Worm (Caenorhabditis elegans) whole organism, L2 larva: ENCODE measurements around the gene wrt-7.

Source experiments
- ama-1 ChIP-seq: fragments of 150-350 bp; optimal IDR thresholded peaks from 2 replicates; lab custom pipeline; 2018; ENCODE audit warnings: inconsistent platforms
- egl-27 ChIP-seq: sonication (generic microtip); optimal IDR thresholded peaks from 3 replicates; lab custom pipeline; 2017; ENCODE audit warnings: missing biosample characterization, missing genetic modification reagents, missing genetic modification characterization
- gmeb-1 ChIP-seq: fragments of 150-350 bp; optimal IDR thresholded peaks from 2 replicates; lab custom pipeline; 2014; ENCODE audit warnings: missing biosample characterization, missing genetic modification characterization
- mdl-1 ChIP-seq, 2 experiments: fragments of 150-350 bp in 1 of 2; sonication (generic microtip) in 1 of 2; optimal IDR thresholded peaks; 2 replicates each; lab custom pipeline; 2017; ENCODE audit warnings: missing biosample characterization in 2 of 2, missing genetic modification characterization in 2 of 2
- nhr-11 ChIP-seq: fragments of 150-350 bp; optimal IDR thresholded peaks from 2 replicates; lab custom pipeline; 2014; ENCODE audit warnings: missing biosample characterization, missing genetic modification characterization
- nhr-25 ChIP-seq: fragments of 150-350 bp; sonication (generic microtip); optimal IDR thresholded peaks from 3 replicates; lab custom pipeline; 2014; ENCODE audit warnings: missing biosample characterization, missing genetic modification characterization
- snpc-4 ChIP-seq: fragments of 150-350 bp; optimal IDR thresholded peaks from 2 replicates; lab custom pipeline; 2014; ENCODE audit warnings: missing biosample characterization, missing genetic modification characterization

ce11 chrV:15290995-15291394, 46.3 kb downstream of the wrt-7 start, which contains the start of gene cyp-34A2:
- no peak for TF ChIP-seq mdl-1 (tag; optimal IDR thresholded peaks at IDR 0.05; lab: Kevin White, UChicago)
- TF ChIP-seq nhr-11 (tag; lab: Kevin White, UChicago): no peak
- TF ChIP-seq snpc-4 (tag; lab: Kevin White, UChicago): no peak
- TF ChIP-seq gmeb-1 (tag; lab: Kevin White, UChicago): no peak
- TF ChIP-seq ama-1: no peak
- TF ChIP-seq nhr-25 (tag; lab: Kevin White, UChicago): no peak
- TF ChIP-seq egl-27 (tag; lab: Kevin White, UChicago): no peak
